Fruit fly (Drosophila melanogaster) whole organism, embryonic: Measurements from ENCODE around the gene mRpS18B.

Source experiments
- Ada2b ChIP-seq: fragments of 200-800 bp; sonication (Bioruptor generic); IDR thresholded peaks from 2 replicates; pipeline ENCODE4 v1.3.6; 2022; ENCODE audit warnings: missing biosample characterization, missing genetic modification characterization
- Bteb2 ChIP-seq: fragments of 200-800 bp; sonication (Bioruptor generic); optimal IDR thresholded peaks from 2 replicates; lab custom pipeline; 2016; ENCODE audit warnings: missing biosample characterization, missing genetic modification characterization
- CG10274 ChIP-seq: fragments of 200-800 bp; sonication (Bioruptor generic); optimal IDR thresholded peaks from 3 replicates; lab custom pipeline; 2017; ENCODE audit warnings: missing biosample characterization, mild to moderate bottlenecking, missing genetic modification characterization
- CG10431 ChIP-seq: fragments of 200-800 bp; sonication (Bioruptor generic); optimal IDR thresholded peaks from 3 replicates; lab custom pipeline; 2018; ENCODE audit warnings: missing biosample characterization, mild to moderate bottlenecking, missing genetic modification characterization
- CG11085 ChIP-seq: fragments of 200-800 bp; sonication (Bioruptor generic); IDR thresholded peaks from 2 replicates; pipeline ENCODE4 v1.3.6; 2022; ENCODE audit warnings: missing biosample characterization, missing genetic modification characterization
- CG11456 ChIP-seq: fragments of 200-800 bp; sonication (Bioruptor generic); IDR thresholded peaks from 3 replicates; pipeline ENCODE4 v1.3.6; 2022; ENCODE audit warnings: missing biosample characterization, missing genetic modification characterization
- CG12659 ChIP-seq: fragments of 200-800 bp; sonication (Bioruptor generic); optimal IDR thresholded peaks from 3 replicates; lab custom pipeline; 2017; ENCODE audit warnings: mild to moderate bottlenecking, missing biosample characterization, missing genetic modification reagents, missing genetic modification characterization
- CG13296 ChIP-seq: fragments of 200-800 bp; sonication (Bioruptor generic); optimal IDR thresholded peaks from 3 replicates; lab custom pipeline; 2018; ENCODE audit warnings: missing biosample characterization, mild to moderate bottlenecking, missing genetic modification characterization
- CG14667 ChIP-seq: fragments of 200-800 bp; sonication (Bioruptor generic); IDR thresholded peaks from 2 replicates; pipeline ENCODE4 v1.3.6; 2022; ENCODE audit warnings: missing biosample characterization, missing genetic modification characterization
- CG15011 ChIP-seq: fragments of 200-800 bp; sonication (Bioruptor generic); optimal IDR thresholded peaks from 3 replicates; lab custom pipeline; 2018; ENCODE audit warnings: missing biosample characterization, mild to moderate bottlenecking, missing genetic modification characterization
- CG17186 ChIP-seq: fragments of 200-800 bp; sonication (Bioruptor generic); optimal IDR thresholded peaks from 3 replicates; lab custom pipeline; 2017; ENCODE audit warnings: missing biosample characterization, missing genetic modification reagents, missing genetic modification characterization
- CG18764 ChIP-seq: fragments of 200-800 bp; sonication (Bioruptor generic); optimal IDR thresholded peaks from 3 replicates; lab custom pipeline; 2016; ENCODE audit warnings: missing biosample characterization, missing genetic modification characterization
- CG2116 ChIP-seq: fragments of 200-800 bp; sonication (Bioruptor generic); optimal IDR thresholded peaks from 3 replicates; lab custom pipeline; 2018; ENCODE audit warnings: missing biosample characterization, mild to moderate bottlenecking, missing genetic modification characterization
- CG3065 ChIP-seq: fragments of 200-800 bp; sonication (Bioruptor generic); optimal IDR thresholded peaks from 2 replicates; lab custom pipeline; 2016; ENCODE audit warnings: missing biosample characterization, missing genetic modification characterization
- CG3163 ChIP-seq: fragments of 200-800 bp; sonication (Bioruptor generic); optimal IDR thresholded peaks from 3 replicates; lab custom pipeline; 2016; ENCODE audit warnings: missing biosample characterization, missing genetic modification characterization
- CG4328 ChIP-seq: fragments of 200-800 bp; sonication (Bioruptor generic); optimal IDR thresholded peaks from 3 replicates; lab custom pipeline; 2017; ENCODE audit warnings: missing biosample characterization, missing genetic modification reagents, missing genetic modification characterization
- CG4854 ChIP-seq: fragments of 200-800 bp; sonication (Bioruptor generic); optimal IDR thresholded peaks from 2 replicates; lab custom pipeline; 2016; ENCODE audit warnings: missing biosample characterization, missing genetic modification characterization, inconsistent platforms
- CG6683 ChIP-seq: fragments of 200-800 bp; sonication (Bioruptor generic); optimal IDR thresholded peaks from 2 replicates; lab custom pipeline; 2017; ENCODE audit warnings: missing biosample characterization, mild to moderate bottlenecking, missing genetic modification characterization, missing genetic modification reagents
- CG6689 ChIP-seq: fragments of 200-800 bp; sonication (Bioruptor generic); IDR thresholded peaks from 2 replicates; pipeline ENCODE4 v1.3.6; 2022; ENCODE audit warnings: missing biosample characterization, missing genetic modification characterization
- CG8290 ChIP-seq, 3 experiments: fragments of 200-800 bp; sonication (Bioruptor generic); optimal IDR thresholded peaks; 2 replicates each; lab custom pipeline; 2016 to 2019; ENCODE audit warnings: missing biosample characterization in 3 of 3, missing genetic modification characterization in 3 of 3, mild to moderate bottlenecking in 2 of 3, moderate library complexity in 1 of 3
- CG8388 ChIP-seq: fragments of 200-800 bp; sonication (Bioruptor generic); optimal IDR thresholded peaks from 2 replicates; lab custom pipeline; 2019; ENCODE audit warnings: missing biosample characterization, mild to moderate bottlenecking, missing genetic modification characterization, moderate library complexity
- CG8924 ChIP-seq: fragments of 200-800 bp; optimal IDR thresholded peaks from 3 replicates; lab custom pipeline; 2019; ENCODE audit warnings: missing biosample characterization, mild to moderate bottlenecking, missing genetic modification characterization, moderate library complexity
- CTCF ChIP-seq: fragments of 200-800 bp; sonication (Bioruptor generic); optimal IDR thresholded peaks from 2 replicates; lab custom pipeline; 2017; ENCODE audit warnings: missing biosample characterization, mild to moderate bottlenecking, missing genetic modification characterization, moderate library complexity
- Doc3 ChIP-seq: fragments of 200-800 bp; sonication (Bioruptor generic); IDR thresholded peaks from 3 replicates; pipeline ENCODE4 v1.3.6; 2022; ENCODE audit warnings: missing biosample characterization, missing genetic modification characterization; ENCODE audit not compliant: partially characterized antibody
- Gsc ChIP-seq: fragments of 200-800 bp; sonication (Bioruptor generic); IDR thresholded peaks from 2 replicates; pipeline ENCODE4 v1.3.6; 2022; ENCODE audit warnings: missing biosample characterization, missing genetic modification characterization
- Hr78 ChIP-seq, 2 experiments: fragments of 200-800 bp in 1 of 2; fragments of >200 bp in 1 of 2; sonication (Bioruptor generic) in 1 of 2; optimal IDR thresholded peaks; 2 replicates each; lab custom pipeline; 2017 to 2019; ENCODE audit warnings: missing biosample characterization in 2 of 2, missing genetic modification characterization in 2 of 2, mild to moderate bottlenecking in 1 of 2, moderate library complexity in 1 of 2
- MTF-1 ChIP-seq: fragments of 200-800 bp; sonication (Bioruptor generic); optimal IDR thresholded peaks from 2 replicates; lab custom pipeline; 2018; ENCODE audit warnings: missing biosample characterization, mild to moderate bottlenecking, missing genetic modification characterization, borderline replicate concordance
- Mrtf ChIP-seq: fragments of 200-800 bp; sonication (Bioruptor generic); IDR thresholded peaks from 3 replicates; pipeline ENCODE4 v1.3.6; 2022; ENCODE audit warnings: missing biosample characterization, missing genetic modification characterization
- Poxn ChIP-seq: fragments of 200-800 bp; sonication (Bioruptor generic); IDR thresholded peaks from 2 replicates; pipeline ENCODE4 v1.3.6; 2022; ENCODE audit warnings: missing biosample characterization, missing genetic modification characterization
- Rx ChIP-seq: fragments of 200-800 bp; sonication (Bioruptor generic); IDR thresholded peaks from 2 replicates; pipeline ENCODE4 v1.3.6; 2022; ENCODE audit warnings: missing biosample characterization, missing genetic modification characterization
- Sry-β ChIP-seq: fragments of 200-800 bp; sonication (Bioruptor generic); optimal IDR thresholded peaks from 2 replicates; lab custom pipeline; 2018; ENCODE audit warnings: missing biosample characterization, mild to moderate bottlenecking, missing genetic modification characterization, moderate library complexity
- Sry-δ ChIP-seq: fragments of 200-800 bp; sonication (Bioruptor generic); optimal IDR thresholded peaks from 2 replicates; lab custom pipeline; 2016; ENCODE audit warnings: missing biosample characterization, missing genetic modification characterization
- Tbp ChIP-seq: fragments of >200 bp; optimal IDR thresholded peaks from 2 replicates; lab custom pipeline; 2018; ENCODE audit warnings: missing biosample characterization, missing genetic modification characterization
- ara ChIP-seq: fragments of 200-800 bp; sonication (Bioruptor generic); IDR thresholded peaks from 2 replicates; pipeline ENCODE4 v1.3.6; 2022; ENCODE audit warnings: missing biosample characterization, missing genetic modification characterization
- bowl ChIP-seq: fragments of 200-800 bp; sonication (Bioruptor generic); IDR thresholded peaks from 2 replicates; pipeline ENCODE4 v1.3.6; 2022; ENCODE audit warnings: missing biosample characterization, missing genetic modification characterization
- cas ChIP-seq: fragments of 200-800 bp; sonication (Bioruptor generic); IDR thresholded peaks from 2 replicates; pipeline ENCODE4 v1.3.6; 2022; ENCODE audit warnings: missing biosample characterization, missing genetic modification characterization
- chm ChIP-seq: fragments of 200-800 bp; sonication (Bioruptor generic); IDR thresholded peaks from 2 replicates; pipeline ENCODE4 v1.3.6; 2022; ENCODE audit warnings: missing biosample characterization, missing genetic modification characterization
- crc ChIP-seq: fragments of 200-800 bp; sonication (Bioruptor generic); optimal IDR thresholded peaks from 2 replicates; lab custom pipeline; 2016; ENCODE audit warnings: missing biosample characterization, missing genetic modification characterization
- croc ChIP-seq: fragments of 200-800 bp; sonication (Bioruptor generic); conservative IDR thresholded peaks from 3 replicates; pipeline ENCODE4 v1.3.6; 2022; ENCODE audit warnings: missing biosample characterization, missing genetic modification characterization
- dmrt99B ChIP-seq: fragments of 200-800 bp; sonication (Bioruptor generic); optimal IDR thresholded peaks from 2 replicates; lab custom pipeline; 2018; ENCODE audit warnings: missing biosample characterization, mild to moderate bottlenecking, missing genetic modification characterization, moderate library complexity
- emc ChIP-seq: fragments of 200-800 bp; sonication (Bioruptor generic); optimal IDR thresholded peaks from 2 replicates; lab custom pipeline; 2016; ENCODE audit warnings: missing biosample characterization, missing genetic modification characterization
- fru ChIP-seq: fragments of >200 bp; optimal IDR thresholded peaks from 2 replicates; lab custom pipeline; 2017
- gce ChIP-seq: fragments of 200-800 bp; sonication (Bioruptor generic); IDR thresholded peaks from 3 replicates; pipeline ENCODE4 v1.3.6; 2022; ENCODE audit warnings: missing biosample characterization, missing genetic modification characterization
- grau ChIP-seq: fragments of 200-800 bp; optimal IDR thresholded peaks from 3 replicates; lab custom pipeline; 2019; ENCODE audit warnings: missing biosample characterization, mild to moderate bottlenecking, missing genetic modification characterization, moderate library complexity
- her ChIP-seq: fragments of 200-800 bp; sonication (Bioruptor generic); optimal IDR thresholded peaks from 2 replicates; lab custom pipeline; 2016; ENCODE audit warnings: missing biosample characterization, missing genetic modification characterization
- lbe ChIP-seq: fragments of 200-800 bp; sonication (Bioruptor generic); optimal IDR thresholded peaks from 2 replicates; lab custom pipeline; 2016; ENCODE audit warnings: missing biosample characterization, mild to moderate bottlenecking, missing genetic modification characterization
- pb ChIP-seq: fragments of 200-800 bp; sonication (Bioruptor generic); optimal IDR thresholded peaks from 3 replicates; lab custom pipeline; 2016; ENCODE audit warnings: missing biosample characterization, missing genetic modification characterization
- pfk ChIP-seq: fragments of 200-800 bp; sonication (Bioruptor generic); optimal IDR thresholded peaks from 2 replicates; lab custom pipeline; 2018; ENCODE audit warnings: missing biosample characterization, mild to moderate bottlenecking, missing genetic modification characterization, moderate library complexity
- pita ChIP-seq: fragments of 200-800 bp; sonication (Bioruptor generic); optimal IDR thresholded peaks from 2 replicates; lab custom pipeline; 2017; ENCODE audit warnings: missing biosample characterization, mild to moderate bottlenecking, missing genetic modification characterization
- sd ChIP-seq: fragments of 200-800 bp; sonication (Bioruptor generic); optimal IDR thresholded peaks from 3 replicates; lab custom pipeline; 2018; ENCODE audit warnings: missing biosample characterization, mild to moderate bottlenecking, missing genetic modification characterization, moderate library complexity
- sens ChIP-seq: fragments of 200-800 bp; sonication (Bioruptor generic); peaks from one replicate; lab custom pipeline; 2016; ENCODE audit warnings: missing biosample characterization, missing genetic modification characterization
- trh ChIP-seq: fragments of 200-800 bp; sonication (Bioruptor generic); optimal IDR thresholded peaks from 2 replicates; lab custom pipeline; 2016; ENCODE audit warnings: missing biosample characterization, missing genetic modification characterization

mRpS18B gene

dm6 chr2L:20097105-20097631, at the start of gene mRpS18B, which contains the start of gene Kua (continued):
- TF ChIP-seq CG8290 (GFP tag; optimal IDR thresholded peaks at IDR 0.05; lab: Kevin White, UChicago): no peak
- peak; percentile 7 to 26 for TF ChIP-seq CG8290 (tag; optimal IDR thresholded peaks at IDR 0.05; lab: Kevin White, UChicago)
- TF ChIP-seq MTF-1 (GFP tag; lab: Kevin White, UChicago): no peak
- no peak for TF ChIP-seq CTCF (GFP tag; lab: Kevin White, UChicago)
- 0 out of 2 replicates have a peak, but pooled peaks have one; percentile 28 for TF ChIP-seq CG11085 (GFP tag; lab: Robert Waterston, UW)
- TF ChIP-seq CG4328: no peak
- TF ChIP-seq CG13296: peak; percentile 54
- peak; percentile 67 for TF ChIP-seq CG12659 (GFP tag; lab: Kevin White, UChicago)
- TF ChIP-seq Hr78 (GFP tag; optimal IDR thresholded peaks at IDR 0.05; lab: Kevin White, UChicago): no peak
- no peak for TF ChIP-seq sd (tag; lab: Kevin White, UChicago)
- TF ChIP-seq trh (GFP tag; lab: Kevin White, UChicago): no peak
- TF ChIP-seq crc: no peak
- TF ChIP-seq CG10274: no peak
- no peak for TF ChIP-seq CG17186 (GFP tag; lab: Kevin White, UChicago)
- TF ChIP-seq bowl (GFP tag; lab: Robert Waterston, UW): no peak
- TF ChIP-seq CG8924 (tag; lab: Kevin White, UChicago): peak; percentile 53
- TF ChIP-seq ara: no peak
- peak; percentile 64 for TF ChIP-seq grau
- peak; percentile 62 for TF ChIP-seq CG6689 (GFP tag; lab: Robert Waterston, UW)
- TF ChIP-seq CG3065 (GFP tag; lab: Kevin White, UChicago): no peak
- TF ChIP-seq Mrtf: no peak
- no peak for TF ChIP-seq pita (GFP tag; lab: Kevin White, UChicago)
- peak; percentile 46; the same call in 2 of the 3 replicates for TF ChIP-seq Doc3
- no peak for TF ChIP-seq pfk (GFP tag; lab: Kevin White, UChicago)
- 0 out of 2 replicates have a peak, but pooled peaks have one; percentile 36 for TF ChIP-seq chm (GFP tag; lab: Robert Waterston, UW)
- TF ChIP-seq Tbp (GFP tag; lab: Kevin White, UChicago): no peak
- TF ChIP-seq croc: no peak
- TF ChIP-seq lbe (GFP tag; lab: Kevin White, UChicago): no peak
- no peak for TF ChIP-seq Bteb2 (GFP tag; lab: Kevin White, UChicago)
- peak; percentile 62 for TF ChIP-seq dmrt99B (tag; lab: Kevin White, UChicago)
- TF ChIP-seq CG15011 (GFP tag; lab: Kevin White, UChicago): no peak
- no peak for TF ChIP-seq Gsc
- no peak for TF ChIP-seq fru (lab: Kevin White, UChicago)
- TF ChIP-seq her (GFP tag; lab: Kevin White, UChicago): no peak
- TF ChIP-seq CG2116 (GFP tag; lab: Kevin White, UChicago): peak; percentile 48
- TF ChIP-seq Sry-β (GFP tag; lab: Kevin White, UChicago): no peak
- no peak for TF ChIP-seq Poxn (GFP tag; lab: Robert Waterston, UW)
- no peak for TF ChIP-seq CG4854 (GFP tag; lab: Kevin White, UChicago)
- TF ChIP-seq CG6683: no peak
- no peak for TF ChIP-seq CG14667 (GFP tag; lab: Robert Waterston, UW)
- peak; percentile 60 for TF ChIP-seq Ada2b (GFP tag; lab: Robert Waterston, UW)
- no peak for TF ChIP-seq gce (GFP tag; lab: Robert Waterston, UW)
- TF ChIP-seq Rx: no peak
- TF ChIP-seq emc (GFP tag; lab: Kevin White, UChicago): no peak
- peak; percentile 54 for TF ChIP-seq Sry-δ (GFP tag; lab: Kevin White, UChicago)
- TF ChIP-seq CG18764: peak; percentile 1
- TF ChIP-seq CG8388: peak; percentile 41
- TF ChIP-seq pb (GFP tag; lab: Kevin White, UChicago): no peak
- peak; percentile 80 for TF ChIP-seq CG11456 (GFP tag; lab: Robert Waterston, UW)
- TF ChIP-seq cas (GFP tag; lab: Robert Waterston, UW): no peak
- TF ChIP-seq CG10431 (GFP tag; lab: Kevin White, UChicago): no peak
- no peak for TF ChIP-seq CG3163 (GFP tag; lab: Kevin White, UChicago)
- TF ChIP-seq sens: peak; percentile 90
